Fruit fly (Drosophila melanogaster) whole organism, embryonic: Measurements from ENCODE around the gene CG31176.

Source experiments
- ATbp ChIP-seq: fragments of 200-800 bp; sonication (Bioruptor generic); optimal IDR thresholded peaks from 2 replicates; lab custom pipeline; 2017; ENCODE audit warnings: missing biosample characterization, mild to moderate bottlenecking, missing genetic modification characterization, missing genetic modification reagents
- Ada2b ChIP-seq: fragments of 200-800 bp; sonication (Bioruptor generic); IDR thresholded peaks from 2 replicates; pipeline ENCODE4 v1.3.6; 2022; ENCODE audit warnings: missing biosample characterization, missing genetic modification characterization
- CG10979 ChIP-seq: fragments of 200-800 bp; sonication (Bioruptor generic); optimal IDR thresholded peaks from 2 replicates; lab custom pipeline; 2018; ENCODE audit warnings: missing biosample characterization, mild to moderate bottlenecking, missing genetic modification characterization, moderate library complexity
- CG11398 ChIP-seq: fragments of 200-800 bp; sonication (Bioruptor generic); optimal IDR thresholded peaks from 2 replicates; lab custom pipeline; 2016; ENCODE audit warnings: missing biosample characterization, missing genetic modification characterization
- CG12391 ChIP-seq: fragments of 200-800 bp; sonication (Bioruptor generic); optimal IDR thresholded peaks from 3 replicates; lab custom pipeline; 2018; ENCODE audit warnings: missing biosample characterization, mild to moderate bottlenecking, missing genetic modification characterization, moderate library complexity
- CG13287 ChIP-seq: fragments of 200-800 bp; sonication (Bioruptor generic); IDR thresholded peaks from 2 replicates; pipeline ENCODE4 v1.3.6; 2022; ENCODE audit warnings: missing biosample characterization, missing genetic modification characterization; ENCODE audit not compliant: partially characterized antibody
- CG14050 ChIP-seq: fragments of 200-800 bp; sonication (Bioruptor generic); IDR thresholded peaks from 3 replicates; pipeline ENCODE4 v1.3.6; 2022; ENCODE audit warnings: missing biosample characterization, missing genetic modification characterization
- CG15073 ChIP-seq: fragments of 200-800 bp; sonication (Bioruptor generic); optimal IDR thresholded peaks from 2 replicates; lab custom pipeline; 2016; ENCODE audit warnings: missing biosample characterization, missing genetic modification characterization
- CG17361 ChIP-seq: fragments of 200-800 bp; sonication (Bioruptor generic); IDR thresholded peaks from 3 replicates; pipeline ENCODE4 v1.3.6; 2022; ENCODE audit warnings: missing biosample characterization, missing genetic modification characterization
- CG17802 ChIP-seq: fragments of 200-800 bp; sonication (Bioruptor generic); optimal IDR thresholded peaks from 2 replicates; lab custom pipeline; 2018; ENCODE audit warnings: missing biosample characterization, mild to moderate bottlenecking, missing genetic modification characterization, moderate library complexity
- CG1832 ChIP-seq: fragments of 200-800 bp; sonication (Bioruptor generic); optimal IDR thresholded peaks from 2 replicates; lab custom pipeline; 2017; ENCODE audit warnings: missing biosample characterization, mild to moderate bottlenecking, missing genetic modification characterization, inconsistent platforms
- CG18619 ChIP-seq: fragments of 200-800 bp; sonication (Bioruptor generic); optimal IDR thresholded peaks from 3 replicates; lab custom pipeline; 2017; ENCODE audit warnings: missing biosample characterization, mild to moderate bottlenecking, missing genetic modification characterization
- CG6654 ChIP-seq: fragments of 200-800 bp; sonication (Bioruptor generic); optimal IDR thresholded peaks from 2 replicates; lab custom pipeline; 2017; ENCODE audit warnings: missing biosample characterization, mild to moderate bottlenecking, missing genetic modification characterization
- CG7963 ChIP-seq: fragments of 200-800 bp; sonication (Bioruptor generic); IDR thresholded peaks from 3 replicates; pipeline ENCODE4 v1.3.6; 2022; ENCODE audit warnings: missing biosample characterization, missing genetic modification characterization; ENCODE audit not compliant: partially characterized antibody
- CG8478 ChIP-seq: fragments of >200 bp; optimal IDR thresholded peaks from 2 replicates; lab custom pipeline; 2018
- CG9437 ChIP-seq: fragments of 200-800 bp; sonication (Bioruptor generic); optimal IDR thresholded peaks from 2 replicates; lab custom pipeline; 2018; ENCODE audit warnings: missing biosample characterization, mild to moderate bottlenecking, missing genetic modification characterization
- Dek ChIP-seq: fragments of 200-800 bp; sonication (Bioruptor generic); optimal IDR thresholded peaks from 3 replicates; lab custom pipeline; 2019; ENCODE audit warnings: missing biosample characterization, mild to moderate bottlenecking, missing genetic modification characterization, moderate library complexity
- Dip3 ChIP-seq: fragments of 200-800 bp; sonication (Bioruptor generic); optimal IDR thresholded peaks from 3 replicates; lab custom pipeline; 2016; ENCODE audit warnings: missing biosample characterization, missing genetic modification characterization
- ERR ChIP-seq: fragments of 200-800 bp; sonication (Bioruptor generic); optimal IDR thresholded peaks from 2 replicates; lab custom pipeline; 2016; ENCODE audit warnings: missing biosample characterization, missing genetic modification characterization
- Eip74EF ChIP-seq, 2 experiments: fragments of 200-800 bp in 1 of 2; fragments of >200 bp in 1 of 2; sonication (Bioruptor generic) in 1 of 2; optimal IDR thresholded peaks; 2 replicates each; lab custom pipeline; 2017 to 2019; ENCODE audit warnings: missing biosample characterization in 2 of 2, missing genetic modification characterization in 2 of 2, mild to moderate bottlenecking in 1 of 2, moderate library complexity in 1 of 2
- Nf-YA ChIP-seq: fragments of 200-800 bp; sonication (Bioruptor generic); IDR thresholded peaks from 2 replicates; pipeline ENCODE4 v1.3.6; 2022; ENCODE audit warnings: missing biosample characterization, missing genetic modification characterization
- Nf-YC ChIP-seq: fragments of 200-800 bp; optimal IDR thresholded peaks from 3 replicates; lab custom pipeline; 2019; ENCODE audit warnings: missing biosample characterization, mild to moderate bottlenecking, missing genetic modification characterization, moderate library complexity
- Ptx1 ChIP-seq: fragments of 200-800 bp; sonication (Bioruptor generic); IDR thresholded peaks from 2 replicates; pipeline ENCODE4 v1.3.6; 2022; ENCODE audit warnings: missing biosample characterization, missing genetic modification characterization
- Sox100B ChIP-seq: fragments of 200-800 bp; sonication (Bioruptor generic); optimal IDR thresholded peaks from 3 replicates; lab custom pipeline; 2018; ENCODE audit warnings: missing biosample characterization, mild to moderate bottlenecking, missing genetic modification characterization
- cg ChIP-seq: fragments of 200-800 bp; sonication (Bioruptor generic); optimal IDR thresholded peaks from 3 replicates; lab custom pipeline; 2019; ENCODE audit warnings: missing biosample characterization, mild to moderate bottlenecking, missing genetic modification characterization, moderate library complexity
- chn ChIP-seq: fragments of 200-800 bp; sonication (Bioruptor generic); optimal IDR thresholded peaks from 2 replicates; lab custom pipeline; 2016; ENCODE audit warnings: missing biosample characterization, missing genetic modification characterization
- crp ChIP-seq, 2 experiments: fragments of 200-800 bp; sonication (Bioruptor generic); optimal IDR thresholded peaks; 2 replicates in 1 of 2; 3 replicates in 1 of 2; lab custom pipeline; 2017; ENCODE audit warnings: missing biosample characterization in 2 of 2, missing genetic modification characterization in 2 of 2, mild to moderate bottlenecking in 1 of 2, moderate library complexity in 1 of 2
- cwo ChIP-seq: fragments of 200-800 bp; sonication (Bioruptor generic); optimal IDR thresholded peaks from 3 replicates; lab custom pipeline; 2017; ENCODE audit warnings: missing biosample characterization, missing genetic modification characterization, mild to moderate bottlenecking, moderate library complexity, missing genetic modification reagents
- dimm ChIP-seq: fragments of 200-800 bp; sonication (Bioruptor generic); IDR thresholded peaks from 2 replicates; pipeline ENCODE4 v1.3.6; 2022; ENCODE audit warnings: missing biosample characterization, missing genetic modification characterization
- dpn ChIP-seq, 2 experiments: fragments of 200-800 bp; sonication (Bioruptor generic); optimal IDR thresholded peaks; 3 replicates each; lab custom pipeline; 2016; ENCODE audit warnings: missing biosample characterization in 2 of 2, missing genetic modification characterization in 2 of 2
- en ChIP-seq: fragments of 200-800 bp; sonication (Bioruptor generic); optimal IDR thresholded peaks from 2 replicates; lab custom pipeline; 2016; ENCODE audit warnings: missing biosample characterization, missing genetic modification characterization
- gcm2 ChIP-seq: fragments of 200-800 bp; sonication (Bioruptor generic); optimal IDR thresholded peaks from 2 replicates; lab custom pipeline; 2016; ENCODE audit warnings: missing biosample characterization, missing genetic modification characterization
- grau ChIP-seq: fragments of 200-800 bp; optimal IDR thresholded peaks from 3 replicates; lab custom pipeline; 2019; ENCODE audit warnings: missing biosample characterization, mild to moderate bottlenecking, missing genetic modification characterization, moderate library complexity
- gro ChIP-seq: fragments of 200-800 bp; sonication (Bioruptor generic); optimal IDR thresholded peaks from 2 replicates; lab custom pipeline; 2016; ENCODE audit warnings: missing biosample characterization, missing genetic modification characterization
- ham ChIP-seq: fragments of 200-800 bp; sonication (Bioruptor generic); IDR thresholded peaks from 2 replicates; pipeline ENCODE4 v1.3.6; 2022; ENCODE audit warnings: missing biosample characterization, missing genetic modification characterization
- hb ChIP-seq: fragments of 200-800 bp; sonication (Bioruptor generic); IDR thresholded peaks from 3 replicates; pipeline ENCODE4 v1.3.6; 2022; ENCODE audit warnings: missing biosample characterization, missing genetic modification characterization; ENCODE audit not compliant: partially characterized antibody
- hbn ChIP-seq: fragments of 200-800 bp; sonication (Bioruptor generic); IDR thresholded peaks from 2 replicates; pipeline ENCODE4 v1.3.6; 2022; ENCODE audit warnings: missing biosample characterization, missing genetic modification characterization; ENCODE audit not compliant: partially characterized antibody
- hth ChIP-seq: fragments of >200 bp; optimal IDR thresholded peaks from 2 replicates; lab custom pipeline; 2017; ENCODE audit warnings: inconsistent platforms
- jigr1 ChIP-seq: fragments of 200-800 bp; sonication (Bioruptor generic); IDR thresholded peaks from 3 replicates; pipeline ENCODE4 v1.3.6; 2022; ENCODE audit warnings: missing biosample characterization, missing genetic modification characterization
- lilli ChIP-seq: fragments of 200-800 bp; sonication (Bioruptor generic); optimal IDR thresholded peaks from 3 replicates; lab custom pipeline; 2016; ENCODE audit warnings: missing biosample characterization, missing genetic modification characterization
- nerfin-2 ChIP-seq: fragments of 200-800 bp; sonication (Bioruptor generic); IDR thresholded peaks from 2 replicates; pipeline ENCODE4 v1.3.6; 2022; ENCODE audit warnings: missing biosample characterization, missing genetic modification characterization; ENCODE audit not compliant: partially characterized antibody
- nmo ChIP-seq: fragments of 200-800 bp; sonication (Bioruptor generic); optimal IDR thresholded peaks from 2 replicates; lab custom pipeline; 2018; ENCODE audit warnings: missing biosample characterization, mild to moderate bottlenecking, missing genetic modification characterization, moderate library complexity
- org-1 ChIP-seq: fragments of 200-800 bp; sonication (Bioruptor generic); optimal IDR thresholded peaks from 2 replicates; lab custom pipeline; 2017; ENCODE audit warnings: missing biosample characterization, missing genetic modification characterization
- otp ChIP-seq: fragments of 200-800 bp; sonication (Bioruptor generic); IDR thresholded peaks from 3 replicates; pipeline ENCODE4, ENCODE4 v1.3.6; 2022; ENCODE audit warnings: missing biosample characterization, missing genetic modification characterization
- phol ChIP-seq: fragments of 200-800 bp; sonication (Bioruptor generic); optimal IDR thresholded peaks from 3 replicates; lab custom pipeline; 2018; ENCODE audit warnings: missing biosample characterization, mild to moderate bottlenecking, missing genetic modification characterization, moderate library complexity
- psq ChIP-seq: fragments of 200-800 bp; sonication (Bioruptor generic); optimal IDR thresholded peaks from 2 replicates; lab custom pipeline; 2017; ENCODE audit warnings: missing biosample characterization, missing genetic modification characterization
- pum ChIP-seq: fragments of 200-800 bp; sonication (Bioruptor generic); optimal IDR thresholded peaks from 2 replicates; lab custom pipeline; 2016; ENCODE audit warnings: missing biosample characterization, missing genetic modification characterization
- shn ChIP-seq: fragments of 200-800 bp; sonication (Bioruptor generic); optimal IDR thresholded peaks from 3 replicates; lab custom pipeline; 2016; ENCODE audit warnings: missing biosample characterization, missing genetic modification characterization
- ssp ChIP-seq: fragments of 200-800 bp; sonication (Bioruptor generic); IDR thresholded peaks from 2 replicates; pipeline ENCODE4 v1.3.6; 2022; ENCODE audit warnings: missing biosample characterization, missing genetic modification characterization
- sug ChIP-seq: fragments of 200-800 bp; optimal IDR thresholded peaks from 2 replicates; lab custom pipeline; 2019; ENCODE audit warnings: missing biosample characterization, mild to moderate bottlenecking, missing genetic modification characterization, moderate library complexity
- tio ChIP-seq: fragments of 200-800 bp; sonication (Bioruptor generic); optimal IDR thresholded peaks from 2 replicates; lab custom pipeline; 2017; ENCODE audit warnings: missing biosample characterization, missing genetic modification characterization, inconsistent platforms

Gene CG31176

dm6 chr3R:21719934-21720431, 523 bp upstream of the CG31176 start (continued):
- peak; percentile 25 for TF ChIP-seq cwo
- TF ChIP-seq chn (GFP tag; lab: Kevin White, UChicago): no peak
- no peak for TF ChIP-seq Nf-YA (GFP tag; lab: Robert Waterston, UW)
- TF ChIP-seq cg (GFP tag; lab: Kevin White, UChicago): no peak
- TF ChIP-seq CG10979 (tag; lab: Kevin White, UChicago): no peak
- peak; percentile 53 for TF ChIP-seq Sox100B (GFP tag; lab: Kevin White, UChicago)
- TF ChIP-seq CG11398 (GFP tag; lab: Kevin White, UChicago): no peak
- TF ChIP-seq psq (GFP tag; lab: Kevin White, UChicago): no peak
- TF ChIP-seq hb (GFP tag; lab: Robert Waterston, UW): no peak
- no peak for TF ChIP-seq sug
- peak; percentile 0 for TF ChIP-seq CG6654
- TF ChIP-seq nmo (GFP tag; lab: Kevin White, UChicago): peak; percentile 31
- no peak for TF ChIP-seq CG1832 (GFP tag; lab: Kevin White, UChicago)
- no peak for TF ChIP-seq Dek (tag; lab: Kevin White, UChicago)
- TF ChIP-seq Ada2b (GFP tag; lab: Robert Waterston, UW): 0 out of 2 replicates have a peak, but pooled peaks have one; percentile 31
- no peak for TF ChIP-seq dimm (GFP tag; lab: Robert Waterston, UW)
- TF ChIP-seq CG7963 (GFP tag; lab: Robert Waterston, UW): no peak
- TF ChIP-seq org-1 (GFP tag; lab: Kevin White, UChicago): peak; percentile 22
- peak; percentile 58 for TF ChIP-seq phol (tag; lab: Kevin White, UChicago)
- TF ChIP-seq ham (GFP tag; lab: Robert Waterston, UW): no peak
- TF ChIP-seq hth (lab: Kevin White, UChicago): no peak
- peak; percentile 43 for TF ChIP-seq CG18619 (GFP tag; lab: Kevin White, UChicago)
- TF ChIP-seq nerfin-2: no peak
- TF ChIP-seq Eip74EF (GFP tag; optimal IDR thresholded peaks at IDR 0.05; lab: Kevin White, UChicago): peak in 1 of 2 experiments; percentile 42
- TF ChIP-seq otp (GFP tag; lab: Robert Waterston, UW): no peak
- no peak for TF ChIP-seq ERR
- TF ChIP-seq lilli (GFP tag; lab: Kevin White, UChicago): peak; percentile 56
- peak; percentile 32; the same call in 1 of the 2 replicates for TF ChIP-seq Ptx1 (GFP tag; lab: Robert Waterston, UW)
- peak; percentile 54 for TF ChIP-seq CG12391 (tag; lab: Kevin White, UChicago)
- TF ChIP-seq ATbp (GFP tag; lab: Kevin White, UChicago): peak; percentile 44
- peak; percentile 26 for TF ChIP-seq Dip3 (GFP tag; lab: Kevin White, UChicago)
- TF ChIP-seq CG9437 (GFP tag; lab: Kevin White, UChicago): peak; percentile 45
- no peak for TF ChIP-seq en (GFP tag; lab: Kevin White, UChicago)
- no peak for TF ChIP-seq Nf-YC (tag; lab: Kevin White, UChicago)
- TF ChIP-seq crp (GFP tag; optimal IDR thresholded peaks at IDR 0.05; lab: Kevin White, UChicago): peak in 1 of 2 experiments; percentile 30
- TF ChIP-seq CG8478 (lab: Kevin White, UChicago): no peak
- TF ChIP-seq CG13287 (GFP tag; lab: Robert Waterston, UW): no peak
- TF ChIP-seq CG15073: peak; percentile 90
- TF ChIP-seq ssp: no peak
- peak; percentile 16 to 48 for TF ChIP-seq dpn (GFP tag; optimal IDR thresholded peaks at IDR 0.05; lab: Kevin White, UChicago)
- no peak for TF ChIP-seq hbn (GFP tag; lab: Robert Waterston, UW)
- TF ChIP-seq tio (GFP tag; lab: Kevin White, UChicago): peak; percentile 34
- TF ChIP-seq CG17361 (GFP tag; lab: Robert Waterston, UW): peak; percentile 68; the same call in 2 of the 3 replicates
- no peak for TF ChIP-seq gcm2 (GFP tag; lab: Kevin White, UChicago)
- peak; percentile 11 for TF ChIP-seq gro
- no peak for TF ChIP-seq jigr1 (GFP tag; lab: Robert Waterston, UW)
- TF ChIP-seq pum: no peak
- no peak for TF ChIP-seq CG17802 (tag; lab: Kevin White, UChicago)
- no peak for TF ChIP-seq CG14050 (GFP tag; lab: Robert Waterston, UW)
- TF ChIP-seq grau (tag; lab: Kevin White, UChicago): peak; percentile 53
- TF ChIP-seq shn (GFP tag; lab: Kevin White, UChicago): no peak
